Fruit fly (Drosophila melanogaster) whole organism: Measurements from ENCODE around the gene CG1806.

Source experiments
- CG8478 ChIP-seq: fragments of >200 bp; optimal IDR thresholded peaks from 2 replicates; lab custom pipeline; 2018; ENCODE audit warnings: inconsistent platforms
- Dll ChIP-seq: fragments of >200 bp; optimal IDR thresholded peaks from 2 replicates; lab custom pipeline; 2017
- EcR ChIP-seq, 2 experiments: fragments of >200 bp; optimal IDR thresholded peaks; 2 replicates each; lab custom pipeline; 2017; ENCODE audit warnings: missing biosample characterization in 2 of 2, missing genetic modification characterization in 2 of 2, missing genetic modification reagents in 2 of 2
- pan ChIP-seq: fragments of >200 bp; optimal IDR thresholded peaks from 2 replicates; lab custom pipeline; 2017
- psq ChIP-seq: fragments of >200 bp; optimal IDR thresholded peaks from 2 replicates; lab custom pipeline; 2017
- usp ChIP-seq: fragments of >200 bp; optimal IDR thresholded peaks from 2 replicates; lab custom pipeline; 2017; ENCODE audit warnings: missing biosample characterization, missing genetic modification characterization, mixed read lengths

The CG1806 gene

DNA sequence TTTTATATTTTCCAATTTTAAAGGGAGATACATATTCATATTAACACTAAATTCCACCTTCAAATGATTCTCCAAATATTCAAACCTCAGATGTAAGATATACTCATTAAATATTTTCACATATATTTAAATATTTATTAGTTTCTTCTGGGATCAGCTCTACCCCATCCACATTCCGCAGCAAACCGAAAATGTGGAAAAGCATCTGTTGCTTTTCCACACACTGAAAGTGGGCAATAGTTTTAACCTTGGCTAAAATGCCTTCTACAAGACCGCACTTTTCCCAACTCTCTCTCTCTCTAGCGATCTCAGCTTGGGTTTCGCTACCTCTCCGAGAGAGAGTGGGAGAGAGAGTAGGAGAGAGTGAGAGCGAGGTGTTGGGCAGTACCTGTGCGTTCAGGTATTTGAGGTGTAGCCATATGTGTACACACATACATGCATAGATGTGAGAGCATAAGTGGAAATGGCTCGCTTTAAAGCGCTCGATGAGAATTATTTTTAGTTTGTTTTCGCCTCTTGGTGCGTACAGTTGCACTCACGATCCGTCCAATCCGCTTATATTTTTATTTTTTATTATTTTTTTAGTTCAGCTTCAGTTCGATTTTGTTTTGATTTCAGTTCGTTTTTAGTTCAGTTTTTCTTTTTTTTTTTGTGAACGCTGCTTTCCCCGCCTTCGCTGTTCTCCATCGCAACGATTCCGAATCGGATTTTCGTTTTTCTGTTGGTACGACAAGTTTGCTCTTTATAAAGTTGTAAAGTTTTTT lies at the start of gene CG1806:
Gene CG1806, plus strand, starts transcription at position 499 of the 764 bp plus-strand sequence.
- no peak for TF ChIP-seq pan (lab: Kevin White, UChicago)
- peak; percentile 55 for TF ChIP-seq Dll (lab: Kevin White, UChicago)
- no peak for TF ChIP-seq psq (lab: Kevin White, UChicago)
- no peak for TF ChIP-seq EcR (GFP tag; optimal IDR thresholded peaks at IDR 0.05; lab: Kevin White, UChicago)

- TF ChIP-seq EcR (GFP tag; optimal IDR thresholded peaks at IDR 0.05; lab: Kevin White, UChicago), result no peak
- TF ChIP-seq pan (lab: Kevin White, UChicago), result no peak
- no peak for TF ChIP-seq usp (GFP tag; lab: Kevin White, UChicago)
- no peak for TF ChIP-seq CG8478
- TF ChIP-seq Dll (lab: Kevin White, UChicago), result no peak
- no peak for TF ChIP-seq psq (lab: Kevin White, UChicago)
Observed at dm6 chrX:11983838-11984237, 23.1 kb upstream of the CG1806 start.

dm6 chrX:11984987-11985386 lies 22.0 kb upstream of the CG1806 start, which contains the start of gene cac:
TSS of gene cac (minus strand) at chrX:11985087.
- TF ChIP-seq CG8478, result no peak
- no peak for TF ChIP-seq EcR (GFP tag; optimal IDR thresholded peaks at IDR 0.05; lab: Kevin White, UChicago)
- no peak for TF ChIP-seq pan (lab: Kevin White, UChicago)
- TF ChIP-seq Dll (lab: Kevin White, UChicago), result no peak
- TF ChIP-seq usp (GFP tag; lab: Kevin White, UChicago), result no peak
- no peak for TF ChIP-seq psq (lab: Kevin White, UChicago)

- no peak for TF ChIP-seq usp (GFP tag; lab: Kevin White, UChicago)
- no peak for TF ChIP-seq EcR (GFP tag; optimal IDR thresholded peaks at IDR 0.05; lab: Kevin White, UChicago)
- TF ChIP-seq CG8478, result no peak
- TF ChIP-seq Dll (lab: Kevin White, UChicago), result no peak
- no peak for TF ChIP-seq pan (lab: Kevin White, UChicago)
- no peak for TF ChIP-seq psq (lab: Kevin White, UChicago)
Observed at dm6 chrX:11987664-11988063, 19.3 kb upstream of the CG1806 start, which contains the start of gene gd. TSS of gene gd (minus strand) at chrX:11987764.

- TF ChIP-seq usp (GFP tag; lab: Kevin White, UChicago) (no peak), psq (lab: Kevin White, UChicago) (no peak), EcR (GFP tag; optimal IDR thresholded peaks at IDR 0.05; lab: Kevin White, UChicago) (no peak), Dll (lab: Kevin White, UChicago) (no peak), CG8478 (no peak)
Observed at dm6 chrX:11988912-11989311, 18.1 kb upstream of the CG1806 start, which contains the start of gene tsg. TSS of gene tsg (minus strand) at chrX:11988948.

DNA sequence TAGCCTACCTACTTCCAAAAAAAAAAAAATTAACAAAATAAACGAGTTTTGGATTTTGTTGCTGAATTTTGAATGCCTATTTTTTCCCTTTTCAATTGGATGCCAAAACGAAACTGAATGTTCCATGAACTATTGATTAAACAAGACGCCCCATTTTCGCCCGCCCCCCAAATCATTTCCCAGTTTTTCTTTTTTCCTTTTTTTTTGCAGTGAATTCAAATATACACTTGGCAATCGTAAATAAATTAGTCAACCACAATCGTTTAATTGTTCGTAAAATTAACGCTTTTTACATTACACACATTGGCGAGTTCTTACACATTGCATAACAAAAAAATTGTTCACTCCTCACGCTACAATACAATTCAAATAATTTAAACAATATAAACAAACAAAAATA lies 14.3 kb upstream of the CG1806 start, which contains the start of gene CG18130:
Gene CG18130, minus strand, starts transcription at position 101 of the 400 bp plus-strand sequence.
- TF ChIP-seq CG8478 (no peak), psq (lab: Kevin White, UChicago) (no peak), Dll (lab: Kevin White, UChicago) (no peak), EcR (GFP tag; optimal IDR thresholded peaks at IDR 0.05; lab: Kevin White, UChicago) (no peak), pan (lab: Kevin White, UChicago) (no peak), usp (GFP tag; lab: Kevin White, UChicago) (no peak)

DNA sequence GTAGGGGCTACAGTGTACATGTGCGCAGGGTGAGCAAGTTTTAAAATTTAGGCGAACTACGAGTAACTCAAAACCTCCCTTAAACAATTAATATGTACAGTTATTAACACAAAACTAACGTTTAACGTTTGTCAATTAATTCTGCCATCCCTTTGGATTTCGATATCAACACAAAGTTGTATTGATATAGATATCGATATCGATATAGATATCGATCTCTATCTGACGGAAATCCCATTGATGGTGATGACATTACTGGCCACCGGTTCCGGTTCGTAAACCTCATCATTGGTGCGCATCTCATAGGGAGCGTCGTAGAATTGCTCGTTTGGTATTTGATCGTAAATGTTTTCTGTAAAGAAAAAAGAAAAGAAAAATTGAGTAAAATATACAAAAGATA lies 13.7 kb upstream of the CG1806 start:
- no peak for TF ChIP-seq CG8478
- no peak for TF ChIP-seq psq (lab: Kevin White, UChicago)

dm6 chrX:11999974-12000618 lies 6.9 kb upstream of the CG1806 start:
- no peak for TF ChIP-seq pan (lab: Kevin White, UChicago)
- no peak for TF ChIP-seq Dll (lab: Kevin White, UChicago)
- no peak for TF ChIP-seq CG8478
- TF ChIP-seq psq (lab: Kevin White, UChicago), result no peak
- no peak for TF ChIP-seq usp (GFP tag; lab: Kevin White, UChicago)
- TF ChIP-seq EcR (GFP tag; optimal IDR thresholded peaks at IDR 0.05; lab: Kevin White, UChicago), result no peak

DNA sequence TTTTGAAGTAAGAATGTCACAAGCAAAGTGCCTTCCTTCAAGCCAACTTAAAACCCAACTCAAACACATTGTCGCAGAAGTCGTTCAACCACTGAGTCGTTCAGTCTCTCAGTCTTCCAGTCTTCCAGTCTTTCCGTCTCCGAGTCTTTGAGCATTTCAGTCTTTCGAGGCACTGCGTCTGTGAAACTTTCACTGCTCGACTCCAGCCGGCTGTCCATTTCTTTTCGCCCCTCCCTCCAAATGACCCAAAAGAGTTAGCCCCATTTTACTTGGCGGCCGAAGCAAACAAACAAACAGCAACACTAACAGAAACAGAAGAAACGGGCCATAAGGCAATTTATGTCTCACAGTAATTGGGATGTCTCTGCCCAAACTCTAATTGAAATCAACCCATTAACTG lies 6.0 kb upstream of the CG1806 start:
- TF ChIP-seq pan (lab: Kevin White, UChicago) (no peak), usp (GFP tag; lab: Kevin White, UChicago) (no peak), EcR (GFP tag; optimal IDR thresholded peaks at IDR 0.05; lab: Kevin White, UChicago) (no peak), psq (lab: Kevin White, UChicago) (no peak), Dll (lab: Kevin White, UChicago) (no peak), CG8478 (no peak)

DNA sequence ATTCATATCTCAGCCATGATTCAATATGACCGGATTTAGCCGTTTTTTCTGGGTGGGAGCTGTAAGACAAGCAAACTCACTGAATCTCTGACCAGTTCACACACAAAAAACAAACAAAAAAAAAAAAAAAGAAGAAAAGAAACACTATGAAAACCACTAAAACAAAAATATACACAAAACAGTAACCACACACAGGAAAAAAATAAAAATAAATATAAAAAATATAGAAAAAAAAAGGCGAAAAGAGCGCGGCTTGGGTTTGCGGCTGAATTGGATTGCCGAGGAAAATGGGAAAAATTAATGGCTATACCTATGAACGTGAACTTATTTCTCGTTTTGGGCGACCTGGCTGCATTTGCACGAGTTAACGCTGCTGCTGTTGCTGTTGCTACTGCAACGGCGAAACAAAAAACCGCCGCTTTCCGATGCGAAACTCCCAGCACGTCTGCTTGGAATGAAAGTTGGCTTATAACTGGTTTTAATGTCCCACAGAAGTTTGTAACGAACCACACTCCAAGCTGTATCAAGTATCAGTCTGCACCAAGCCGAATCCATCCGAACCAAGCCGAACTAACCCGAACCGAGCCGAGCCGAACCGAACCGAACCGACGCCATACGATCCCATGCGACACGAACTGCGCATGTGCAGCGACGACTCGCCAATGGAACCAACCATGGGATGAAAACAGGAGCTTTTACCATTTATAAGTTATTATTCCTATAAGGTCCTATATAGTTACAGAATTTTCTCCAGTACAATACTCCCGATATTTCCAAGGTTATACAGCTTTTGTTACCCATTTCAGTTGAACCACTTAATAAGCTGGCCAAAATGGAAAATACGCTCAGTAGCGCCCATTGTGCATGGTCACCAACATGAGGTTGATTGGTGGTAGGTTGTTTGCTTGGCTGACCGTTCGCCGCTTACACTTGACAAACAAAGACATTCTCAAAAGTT lies 3.3 kb upstream of the CG1806 start, which contains the start of gene fw:
Gene fw, minus strand, starts transcription at position 478 of the 958 bp plus-strand sequence.
- TF ChIP-seq Dll (lab: Kevin White, UChicago) (no peak), CG8478 (no peak), psq (lab: Kevin White, UChicago) (no peak), EcR (GFP tag; optimal IDR thresholded peaks at IDR 0.05; lab: Kevin White, UChicago) (no peak), usp (GFP tag; lab: Kevin White, UChicago) (no peak), pan (lab: Kevin White, UChicago) (no peak)

DNA sequence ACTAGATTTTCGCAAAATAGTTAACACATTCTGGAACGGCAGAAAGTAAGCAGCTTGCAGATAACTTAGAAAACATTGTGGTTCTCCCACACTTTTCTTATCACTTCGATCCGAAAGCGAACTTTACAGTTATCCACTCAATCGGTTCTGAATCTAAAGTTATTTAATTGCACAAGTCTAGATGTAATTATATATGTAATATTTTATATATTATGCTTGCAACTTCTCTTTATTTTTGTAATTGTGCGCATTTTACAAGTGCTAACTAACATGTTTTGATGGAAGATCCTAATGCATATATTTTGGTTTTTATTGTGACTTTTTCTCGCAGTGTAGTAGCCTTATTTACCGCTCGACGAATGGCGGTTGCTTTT lies 2.6 kb upstream of the CG1806 start:
- TF ChIP-seq psq (lab: Kevin White, UChicago) (no peak), Dll (lab: Kevin White, UChicago) (no peak), CG8478 (no peak), pan (lab: Kevin White, UChicago) (no peak), EcR (GFP tag; optimal IDR thresholded peaks at IDR 0.05; lab: Kevin White, UChicago) (no peak), usp (GFP tag; lab: Kevin White, UChicago) (no peak)
